Worm (Caenorhabditis elegans) whole organism, L4/young adult: ENCODE data around the gene aqp-8.

ENCODE experiments used
- dao-5 ChIP-seq: sonication (generic microtip); optimal IDR thresholded peaks from 2 replicates; lab custom pipeline; 2016; ENCODE audit warnings: missing genotype, missing genetic modification characterization, moderate library complexity, missing compliant biosample characterization
- him-1 ChIP-seq: sonication (generic microtip); optimal IDR thresholded peaks from 2 replicates; lab custom pipeline; 2016; ENCODE audit warnings: missing genotype, missing genetic modification reagents, missing genetic modification characterization, missing compliant biosample characterization

DNA sequence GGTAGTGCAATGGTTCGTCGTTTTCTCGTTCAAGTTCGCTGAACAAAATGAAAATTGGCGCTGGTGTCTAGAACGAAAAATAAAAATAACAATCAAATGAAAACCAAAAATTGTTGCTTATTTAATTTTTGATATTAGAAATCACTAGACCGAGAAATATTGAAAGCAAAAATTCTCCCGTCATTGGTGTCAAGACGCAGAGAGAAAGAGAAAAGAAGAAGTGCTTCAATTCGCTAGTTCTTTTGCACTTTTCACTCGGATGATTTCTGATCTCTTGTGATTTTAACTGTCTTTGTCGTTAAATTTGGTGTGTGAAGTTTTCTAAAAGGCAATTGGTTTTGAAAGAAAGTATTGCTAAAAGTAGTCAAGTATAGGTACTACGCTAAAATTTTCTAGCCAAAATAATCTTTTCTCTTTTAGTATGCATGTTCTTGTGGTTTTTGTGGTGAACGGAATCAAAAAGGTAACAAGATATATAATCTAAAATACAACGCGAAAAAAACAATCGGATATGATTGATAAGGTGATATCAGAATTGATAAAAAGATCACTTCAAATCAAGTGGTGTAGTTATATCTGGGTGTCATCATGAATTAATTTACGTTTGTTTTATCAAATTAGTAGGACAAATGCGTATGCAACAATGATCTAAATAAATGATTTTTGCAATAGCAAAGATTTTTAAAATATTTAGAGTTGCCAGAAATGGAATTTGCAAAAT lies 41.7 kb downstream of the aqp-8 start:
- no peak for TF ChIP-seq him-1
- no peak for TF ChIP-seq dao-5
